Worm (Caenorhabditis elegans): Measurements from ENCODE around the gene C10E2.5.

ce11 chrX:16744940-16745339 lies 9.4 kb downstream of the C10E2.5 start, which contains the start of gene C10E2.2:
- no peak for TF ChIP-seq blmp-1 (tag; optimal IDR thresholded peaks at IDR 0.05; ENCODE audit: insufficient read depth)
- TF ChIP-seq fos-1 (tag; optimal IDR thresholded peaks at IDR 0.05) = no peak
- TF ChIP-seq mdl-1 (tag; optimal IDR thresholded peaks at IDR 0.05) = no peak
